Fruit fly (Drosophila melanogaster) whole organism, embryonic: ENCODE data around the gene Slu7.

ENCODE experiments used
- Antp ChIP-seq: fragments of 200-800 bp; sonication (Bioruptor generic); optimal IDR thresholded peaks from 3 replicates; lab custom pipeline; 2016; ENCODE audit warnings: missing biosample characterization, missing genetic modification characterization
- B-H2 ChIP-seq: fragments of 200-800 bp; sonication (Bioruptor generic); optimal IDR thresholded peaks from 2 replicates; lab custom pipeline; 2018; ENCODE audit warnings: missing biosample characterization, mild to moderate bottlenecking, missing genetic modification characterization
- Bteb2 ChIP-seq: fragments of 200-800 bp; sonication (Bioruptor generic); optimal IDR thresholded peaks from 2 replicates; lab custom pipeline; 2016; ENCODE audit warnings: missing biosample characterization, missing genetic modification characterization
- CG1024 ChIP-seq: fragments of 200-800 bp; sonication (Bioruptor generic); IDR thresholded peaks from 2 replicates; pipeline ENCODE4 v1.3.6; 2022; ENCODE audit warnings: missing biosample characterization, missing genetic modification characterization
- CG10654 ChIP-seq: fragments of 200-800 bp; sonication (Bioruptor generic); optimal IDR thresholded peaks from 2 replicates; lab custom pipeline; 2016; ENCODE audit warnings: missing biosample characterization, missing genetic modification characterization
- CG11085 ChIP-seq: fragments of 200-800 bp; sonication (Bioruptor generic); IDR thresholded peaks from 2 replicates; pipeline ENCODE4 v1.3.6; 2022; ENCODE audit warnings: missing biosample characterization, missing genetic modification characterization
- CG13424 ChIP-seq: fragments of 200-800 bp; sonication (Bioruptor generic); optimal IDR thresholded peaks from 2 replicates; lab custom pipeline; 2019; ENCODE audit warnings: missing biosample characterization, mild to moderate bottlenecking, missing genetic modification characterization, moderate library complexity
- CG14014 ChIP-seq: fragments of 200-800 bp; sonication (Bioruptor generic); IDR thresholded peaks from 2 replicates; pipeline ENCODE4 v1.3.6; 2022; ENCODE audit warnings: missing biosample characterization, missing genetic modification characterization
- CG14710 ChIP-seq: fragments of 200-800 bp; sonication (Bioruptor generic); optimal IDR thresholded peaks from 3 replicates; lab custom pipeline; 2019; ENCODE audit warnings: missing biosample characterization, mild to moderate bottlenecking, missing genetic modification characterization, moderate library complexity
- CG15073 ChIP-seq: fragments of 200-800 bp; sonication (Bioruptor generic); optimal IDR thresholded peaks from 2 replicates; lab custom pipeline; 2016; ENCODE audit warnings: missing biosample characterization, missing genetic modification characterization
- CG17186 ChIP-seq: fragments of 200-800 bp; sonication (Bioruptor generic); optimal IDR thresholded peaks from 3 replicates; lab custom pipeline; 2017; ENCODE audit warnings: missing biosample characterization, missing genetic modification reagents, missing genetic modification characterization
- CG17802 ChIP-seq: fragments of 200-800 bp; sonication (Bioruptor generic); optimal IDR thresholded peaks from 2 replicates; lab custom pipeline; 2018; ENCODE audit warnings: missing biosample characterization, mild to moderate bottlenecking, missing genetic modification characterization, moderate library complexity
- CG2875 ChIP-seq: fragments of 200-800 bp; sonication (Bioruptor generic); optimal IDR thresholded peaks from 2 replicates; lab custom pipeline; 2017; ENCODE audit warnings: missing biosample characterization, mild to moderate bottlenecking, missing genetic modification characterization, missing genetic modification reagents
- CG34422 ChIP-seq: fragments of 200-800 bp; sonication (Bioruptor generic); IDR thresholded peaks from 3 replicates; pipeline ENCODE4 v1.3.6; 2022; ENCODE audit warnings: missing biosample characterization, missing genetic modification characterization
- CG4404 ChIP-seq: fragments of 200-800 bp; sonication (Bioruptor generic); IDR thresholded peaks from 2 replicates; pipeline ENCODE4 v1.3.6; 2022; ENCODE audit warnings: missing biosample characterization, missing genetic modification characterization
- CG5953 ChIP-seq: fragments of 200-800 bp; sonication (Bioruptor generic); IDR thresholded peaks from 2 replicates; pipeline ENCODE4 v1.3.6; 2022; ENCODE audit warnings: missing biosample characterization, missing genetic modification characterization
- CG6272 ChIP-seq: fragments of 200-800 bp; sonication (Bioruptor generic); IDR thresholded peaks from 2 replicates; pipeline ENCODE4 v1.3.6; 2022; ENCODE audit warnings: missing biosample characterization, missing genetic modification characterization
- CG7556 ChIP-seq: fragments of 200-800 bp; sonication (Bioruptor generic); optimal IDR thresholded peaks from 2 replicates; lab custom pipeline; 2017; ENCODE audit warnings: missing biosample characterization, mild to moderate bottlenecking, missing genetic modification characterization
- CG8290 ChIP-seq, 3 experiments: fragments of 200-800 bp; sonication (Bioruptor generic); optimal IDR thresholded peaks; 2 replicates each; lab custom pipeline; 2016 to 2019; ENCODE audit warnings: missing biosample characterization in 3 of 3, missing genetic modification characterization in 3 of 3, mild to moderate bottlenecking in 2 of 3, moderate library complexity in 1 of 3
- CG8388 ChIP-seq: fragments of 200-800 bp; sonication (Bioruptor generic); optimal IDR thresholded peaks from 2 replicates; lab custom pipeline; 2019; ENCODE audit warnings: missing biosample characterization, mild to moderate bottlenecking, missing genetic modification characterization, moderate library complexity
- CG8924 ChIP-seq: fragments of 200-800 bp; optimal IDR thresholded peaks from 3 replicates; lab custom pipeline; 2019; ENCODE audit warnings: missing biosample characterization, mild to moderate bottlenecking, missing genetic modification characterization, moderate library complexity
- CkIIα-i1 ChIP-seq: fragments of 200-800 bp; sonication (Bioruptor generic); IDR thresholded peaks from 2 replicates; pipeline ENCODE4 v1.3.6; 2022; ENCODE audit warnings: missing biosample characterization, missing genetic modification characterization
- D19B ChIP-seq: fragments of 200-800 bp; sonication (Bioruptor generic); optimal IDR thresholded peaks from 2 replicates; lab custom pipeline; 2017; ENCODE audit warnings: missing biosample characterization, mild to moderate bottlenecking, missing genetic modification characterization
- Dll ChIP-seq: fragments of 200-800 bp; sonication (Bioruptor generic); IDR thresholded peaks from 4 replicates; pipeline ENCODE4 v1.3.6; 2022; ENCODE audit warnings: missing biosample characterization, missing genetic modification characterization; ENCODE audit not compliant: partially characterized antibody
- Elba2 ChIP-seq: fragments of 200-800 bp; sonication (Bioruptor generic); optimal IDR thresholded peaks from 3 replicates; lab custom pipeline; 2016; ENCODE audit warnings: missing biosample characterization, missing genetic modification characterization
- HLH4C ChIP-seq: fragments of 200-800 bp; sonication (Bioruptor generic); IDR thresholded peaks from 3 replicates; pipeline ENCODE4 v1.3.6; 2022; ENCODE audit warnings: missing biosample characterization, missing genetic modification characterization; ENCODE audit not compliant: partially characterized antibody
- Hsf ChIP-seq: fragments of 200-800 bp; sonication (Bioruptor generic); optimal IDR thresholded peaks from 3 replicates; lab custom pipeline; 2016; ENCODE audit warnings: missing biosample characterization, missing genetic modification characterization
- Sox100B ChIP-seq: fragments of 200-800 bp; sonication (Bioruptor generic); optimal IDR thresholded peaks from 3 replicates; lab custom pipeline; 2018; ENCODE audit warnings: missing biosample characterization, mild to moderate bottlenecking, missing genetic modification characterization
- Tbp ChIP-seq: fragments of >200 bp; optimal IDR thresholded peaks from 2 replicates; lab custom pipeline; 2018; ENCODE audit warnings: missing biosample characterization, missing genetic modification characterization
- Xrp1 ChIP-seq: fragments of 200-800 bp; sonication (Bioruptor generic); IDR thresholded peaks from 2 replicates; pipeline ENCODE4 v1.3.6; 2022; ENCODE audit warnings: missing biosample characterization, missing genetic modification characterization
- chif ChIP-seq, 2 experiments: fragments of 200-800 bp; sonication (Bioruptor generic); optimal IDR thresholded peaks; 3 replicates each; lab custom pipeline; 2016; ENCODE audit warnings: missing biosample characterization in 2 of 2, missing genetic modification characterization in 2 of 2
- dpn ChIP-seq, 2 experiments: fragments of 200-800 bp; sonication (Bioruptor generic); optimal IDR thresholded peaks; 3 replicates each; lab custom pipeline; 2016; ENCODE audit warnings: missing biosample characterization in 2 of 2, missing genetic modification characterization in 2 of 2
- en ChIP-seq: fragments of 200-800 bp; sonication (Bioruptor generic); optimal IDR thresholded peaks from 2 replicates; lab custom pipeline; 2016; ENCODE audit warnings: missing biosample characterization, missing genetic modification characterization
- gcm2 ChIP-seq: fragments of 200-800 bp; sonication (Bioruptor generic); optimal IDR thresholded peaks from 2 replicates; lab custom pipeline; 2016; ENCODE audit warnings: missing biosample characterization, missing genetic modification characterization
- grn ChIP-seq: fragments of 200-800 bp; sonication (Bioruptor generic); optimal IDR thresholded peaks from 3 replicates; lab custom pipeline; 2017; ENCODE audit warnings: missing biosample characterization, missing genetic modification characterization
- her ChIP-seq: fragments of 200-800 bp; sonication (Bioruptor generic); optimal IDR thresholded peaks from 2 replicates; lab custom pipeline; 2016; ENCODE audit warnings: missing biosample characterization, missing genetic modification characterization
- kni ChIP-seq: fragments of 200-800 bp; sonication (Bioruptor generic); optimal IDR thresholded peaks from 3 replicates; lab custom pipeline; 2017; ENCODE audit warnings: mild to moderate bottlenecking, missing biosample characterization, missing genetic modification reagents, missing genetic modification characterization
- lola ChIP-seq, 3 experiments: fragments of >200 bp in 2 of 3; fragments of 200-800 bp in 1 of 3; sonication (Bioruptor generic) in 1 of 3; optimal IDR thresholded peaks; 2 replicates each; lab custom pipeline; 2017 to 2019; ENCODE audit warnings: missing biosample characterization in 3 of 3, missing genetic modification characterization in 3 of 3, mild to moderate bottlenecking in 1 of 3, moderate library complexity in 1 of 3
- onecut ChIP-seq: fragments of 200-800 bp; sonication (Bioruptor generic); IDR thresholded peaks from 2 replicates; pipeline ENCODE4 v1.3.6; 2022; ENCODE audit warnings: missing biosample characterization, missing genetic modification characterization
- pfk ChIP-seq: fragments of 200-800 bp; sonication (Bioruptor generic); optimal IDR thresholded peaks from 2 replicates; lab custom pipeline; 2018; ENCODE audit warnings: missing biosample characterization, mild to moderate bottlenecking, missing genetic modification characterization, moderate library complexity
- phol ChIP-seq: fragments of 200-800 bp; sonication (Bioruptor generic); optimal IDR thresholded peaks from 3 replicates; lab custom pipeline; 2018; ENCODE audit warnings: missing biosample characterization, mild to moderate bottlenecking, missing genetic modification characterization, moderate library complexity
- prd ChIP-seq, 3 experiments: fragments of >200 bp in 2 of 3; fragments of 200-800 bp in 1 of 3; sonication (Bioruptor generic) in 1 of 3; optimal IDR thresholded peaks in 2 of 3; IDR thresholded peaks in 1 of 3; 2 replicates in 2 of 3; 3 replicates in 1 of 3; pipeline versions ENCODE4 v1.3.6 to Lab custom; 2017 to 2022; ENCODE audit warnings: missing biosample characterization in 1 of 3, missing genetic modification characterization in 1 of 3
- pros ChIP-seq: fragments of 200-800 bp; sonication (Bioruptor generic); optimal IDR thresholded peaks from 3 replicates; lab custom pipeline; 2019; ENCODE audit warnings: missing biosample characterization, mild to moderate bottlenecking, missing genetic modification characterization, moderate library complexity
- psq ChIP-seq: fragments of 200-800 bp; sonication (Bioruptor generic); optimal IDR thresholded peaks from 2 replicates; lab custom pipeline; 2017; ENCODE audit warnings: missing biosample characterization, missing genetic modification characterization
- rib ChIP-seq: fragments of 200-800 bp; sonication (Bioruptor generic); IDR thresholded peaks from 2 replicates; pipeline ENCODE4 v1.3.6; 2022; ENCODE audit warnings: missing biosample characterization, missing genetic modification characterization
- sens-2 ChIP-seq: fragments of 200-800 bp; sonication (Bioruptor generic); IDR thresholded peaks from 2 replicates; pipeline ENCODE4 v1.3.6; 2022; ENCODE audit warnings: missing biosample characterization, missing genetic modification characterization
- tap ChIP-seq: fragments of 200-800 bp; optimal IDR thresholded peaks from 3 replicates; lab custom pipeline; 2019; ENCODE audit warnings: missing biosample characterization, mild to moderate bottlenecking, missing genetic modification characterization, moderate library complexity
- tio ChIP-seq: fragments of 200-800 bp; sonication (Bioruptor generic); optimal IDR thresholded peaks from 2 replicates; lab custom pipeline; 2017; ENCODE audit warnings: missing biosample characterization, missing genetic modification characterization, inconsistent platforms

The Slu7 gene

dm6 chr3R:29033909-29034629 is 4.8 kb downstream of the Slu7 start, which contains the start of the genes beta4GalNAcTB and Cpsf100 (continued):
- peak; percentile 9 for TF ChIP-seq psq (GFP tag; lab: Kevin White, UChicago)
- TF ChIP-seq Antp (GFP tag; lab: Kevin White, UChicago), result peak; percentile 52
- peak; percentile 49; the same call in 1 of the 2 replicates for TF ChIP-seq CG14014 (GFP tag; lab: Robert Waterston, UW)
- TF ChIP-seq phol (tag; lab: Kevin White, UChicago), result peak; percentile 77
- TF ChIP-seq CG8388, result peak; percentile 65
- TF ChIP-seq lola (GFP tag; optimal IDR thresholded peaks at IDR 0.05; lab: Kevin White, UChicago), result peak in 1 of 3 experiments; percentile 81
- no peak for TF ChIP-seq CG17802 (tag; lab: Kevin White, UChicago)
- TF ChIP-seq tap (tag; lab: Kevin White, UChicago), result no peak
- peak; percentile 78 for TF ChIP-seq CG14710 (tag; lab: Kevin White, UChicago)
- TF ChIP-seq CG11085, result peak; percentile 72
- TF ChIP-seq Dll (GFP tag; lab: Robert Waterston, UW), result no peak
- TF ChIP-seq kni, result no peak
- TF ChIP-seq CG2875, result peak; percentile 28
- TF ChIP-seq sens-2 (GFP tag; lab: Robert Waterston, UW), result no peak
- TF ChIP-seq CG34422 (GFP tag; lab: Robert Waterston, UW), result peak; percentile 70
- TF ChIP-seq CG17186 (GFP tag; lab: Kevin White, UChicago), result no peak
- TF ChIP-seq CG13424 (tag; lab: Kevin White, UChicago), result peak; percentile 71
- peak; percentile 31 for TF ChIP-seq Bteb2 (GFP tag; lab: Kevin White, UChicago)
- TF ChIP-seq CG8924, result peak; percentile 83
- TF ChIP-seq tio (GFP tag; lab: Kevin White, UChicago), result peak; percentile 95
- TF ChIP-seq Tbp (GFP tag; lab: Kevin White, UChicago), result no peak
- no peak for TF ChIP-seq pfk (GFP tag; lab: Kevin White, UChicago)
- peak; percentile 70 for TF ChIP-seq CG6272 (GFP tag; lab: Robert Waterston, UW)
- peak; percentile 65; the same call in 1 of the 2 replicates for TF ChIP-seq rib (GFP tag; lab: Robert Waterston, UW)
- peak; percentile 7 for TF ChIP-seq her (GFP tag; lab: Kevin White, UChicago)
- no peak for TF ChIP-seq en
- TF ChIP-seq CG7556 (GFP tag; lab: Kevin White, UChicago), result peak; percentile 84
- no peak for TF ChIP-seq pros (GFP tag; lab: Kevin White, UChicago)
- peak; percentile 57 to 63 for TF ChIP-seq dpn (GFP tag; optimal IDR thresholded peaks at IDR 0.05; lab: Kevin White, UChicago)
- TF ChIP-seq CG15073, result peak; percentile 16
- TF ChIP-seq CG1024 (GFP tag; lab: Robert Waterston, UW), result peak; percentile 34; the same call in 1 of the 2 replicates
- TF ChIP-seq CkIIα-i1, result no peak
- no peak for TF ChIP-seq HLH4C
- TF ChIP-seq Sox100B (GFP tag; lab: Kevin White, UChicago), result peak; percentile 83
- peak; percentile 44 for TF ChIP-seq CG8290 (GFP tag; optimal IDR thresholded peaks at IDR 0.05; lab: Kevin White, UChicago)
- no peak for TF ChIP-seq CG8290 (tag; optimal IDR thresholded peaks at IDR 0.05; lab: Kevin White, UChicago)
- TF ChIP-seq Hsf, result peak; percentile 82
- peak; percentile 17 for TF ChIP-seq B-H2 (GFP tag; lab: Kevin White, UChicago)
- peak; percentile 35 for TF ChIP-seq D19B (GFP tag; lab: Kevin White, UChicago)
- 0 out of 2 replicates have a peak, but pooled peaks have one; percentile 6 for TF ChIP-seq onecut (GFP tag; lab: Robert Waterston, UW)
- 0 out of 2 replicates have a peak, but pooled peaks have one; percentile 36 for TF ChIP-seq CG5953
- TF ChIP-seq grn (GFP tag; lab: Kevin White, UChicago), result peak; percentile 63
- peak; percentile 67 for TF ChIP-seq CG4404 (GFP tag; lab: Robert Waterston, UW)
- TF ChIP-seq Xrp1 (GFP tag; lab: Robert Waterston, UW), result peak; percentile 49
- peak; percentile 38 to 66 for TF ChIP-seq chif (GFP tag; optimal IDR thresholded peaks at IDR 0.05; lab: Kevin White, UChicago)
- peak; percentile 71 for TF ChIP-seq CG10654 (GFP tag; lab: Kevin White, UChicago)
- peak; percentile 39 for TF ChIP-seq gcm2 (GFP tag; lab: Kevin White, UChicago)
- TF ChIP-seq prd (optimal IDR thresholded peaks at IDR 0.05; lab: Kevin White, UChicago), result no peak
- TF ChIP-seq prd (GFP tag; IDR thresholded peaks at IDR 0.05; lab: Robert Waterston, UW), result peak; percentile 77
- TF ChIP-seq Elba2 (GFP tag; lab: Kevin White, UChicago), result peak; percentile 11
